Fruit fly (Drosophila melanogaster): ENCODE results near the gene Raf.

The Raf gene

dm6 chrX:2286255-2286654, 9.0 kb upstream of the Raf start:
- TF ChIP-seq vri (GFP tag; optimal IDR thresholded peaks at IDR 0.05) (peak; percentile 19), fkh (GFP tag; optimal IDR thresholded peaks at IDR 0.05) (peak; percentile 38), Eip78C (GFP tag) (peak; percentile 52), CG10631 (GFP tag; optimal IDR thresholded peaks at IDR 0.05) (no peak)

- no peak for TF ChIP-seq CG11762 (GFP tag; optimal IDR thresholded peaks at IDR 0.05; ENCODE audit: insufficient read depth)
- TF ChIP-seq pdm3 (GFP tag; optimal IDR thresholded peaks at IDR 0.05): no peak
- TF ChIP-seq OdsH (GFP tag; optimal IDR thresholded peaks at IDR 0.05): no peak
- peak in 1 of 2 experiments; percentile 8 for TF ChIP-seq ss (GFP tag; optimal IDR thresholded peaks at IDR 0.05)
- TF ChIP-seq Ets96B (tag; optimal IDR thresholded peaks at IDR 0.05): no peak
- no peak for TF ChIP-seq fd85E (GFP tag; optimal IDR thresholded peaks at IDR 0.05)
- peak; percentile 52; the same call in 2 of the 3 replicates for TF ChIP-seq eg (GFP tag; IDR thresholded peaks at IDR 0.05)
- peak; percentile 18 for TF ChIP-seq CG6276 (GFP tag; optimal IDR thresholded peaks at IDR 0.05)
- no peak for TF ChIP-seq Sox102F (GFP tag; optimal IDR thresholded peaks at IDR 0.05)
- no peak for TF ChIP-seq vri (GFP tag; optimal IDR thresholded peaks at IDR 0.05)
- no peak for TF ChIP-seq lz (GFP tag; optimal IDR thresholded peaks at IDR 0.05)
- no peak for TF ChIP-seq fkh (GFP tag; optimal IDR thresholded peaks at IDR 0.05)
- no peak for TF ChIP-seq CG10669 (GFP tag; optimal IDR thresholded peaks at IDR 0.05)
- no peak for TF ChIP-seq CG8319 (GFP tag; optimal IDR thresholded peaks at IDR 0.05)
- TF ChIP-seq fd59A (GFP tag; optimal IDR thresholded peaks at IDR 0.05): no peak
- no peak for TF ChIP-seq svp (GFP tag)
- peak; percentile 31; the same call in 1 of the 2 replicates for TF ChIP-seq CG15336 (GFP tag; IDR thresholded peaks at IDR 0.05)
- no peak for TF ChIP-seq CG1621 (tag; optimal IDR thresholded peaks at IDR 0.05)
- no peak for TF ChIP-seq CG10631 (GFP tag; optimal IDR thresholded peaks at IDR 0.05)
- TF ChIP-seq Lpt (GFP tag; optimal IDR thresholded peaks at IDR 0.05): no peak
- TF ChIP-seq CG6163 (GFP tag; IDR thresholded peaks at IDR 0.05): peak; percentile 48; the same call in 2 of the 3 replicates
- TF ChIP-seq acj6 (GFP tag; optimal IDR thresholded peaks at IDR 0.05): no peak
- 0 out of 3 replicates have a peak, but pooled peaks have one; percentile 42 for TF ChIP-seq CG8119 (GFP tag; IDR thresholded peaks at IDR 0.05)
- no peak for TF ChIP-seq Hr4 (GFP tag; optimal IDR thresholded peaks at IDR 0.05)
- TF ChIP-seq cyc (GFP tag; optimal IDR thresholded peaks at IDR 0.05): no peak
- no peak for TF ChIP-seq CG11294 (GFP tag; IDR thresholded peaks at IDR 0.05)
Observed at dm6 chrX:2286985-2287384, 8.3 kb upstream of the Raf start.

dm6 chrX:2288327-2288726, 6.9 kb upstream of the Raf start:
- TF ChIP-seq CG32006 (GFP tag; optimal IDR thresholded peaks at IDR 0.05): no peak
- TF ChIP-seq acj6 (GFP tag; optimal IDR thresholded peaks at IDR 0.05): no peak
- no peak for TF ChIP-seq fd59A (GFP tag; optimal IDR thresholded peaks at IDR 0.05)
- 0 out of 2 replicates have a peak, but pooled peaks have one; percentile 8 for TF ChIP-seq CG15336 (GFP tag; IDR thresholded peaks at IDR 0.05)
- TF ChIP-seq Sox14 (GFP tag; optimal IDR thresholded peaks at IDR 0.05): peak; percentile 33
- no peak for TF ChIP-seq Eip78C (GFP tag)
- TF ChIP-seq Eip75B (GFP tag; optimal IDR thresholded peaks at IDR 0.05): no peak
- TF ChIP-seq CG16779 (tag; optimal IDR thresholded peaks at IDR 0.05): no peak
- TF ChIP-seq Ets21C (GFP tag; optimal IDR thresholded peaks at IDR 0.05): no peak
- no peak for TF ChIP-seq dac (GFP tag; optimal IDR thresholded peaks at IDR 0.05)
- peak; percentile 47 for TF ChIP-seq CG6854 (GFP tag; optimal IDR thresholded peaks at IDR 0.05)
- TF ChIP-seq CG31627 (GFP tag; optimal IDR thresholded peaks at IDR 0.05): no peak
- no peak for TF ChIP-seq CG11762 (GFP tag; optimal IDR thresholded peaks at IDR 0.05; ENCODE audit: insufficient read depth)
- TF ChIP-seq Eip93F (GFP tag; optimal IDR thresholded peaks at IDR 0.05): peak; percentile 16
- TF ChIP-seq Ets96B (tag; optimal IDR thresholded peaks at IDR 0.05): no peak
- no peak for TF ChIP-seq vri (GFP tag; optimal IDR thresholded peaks at IDR 0.05)
- TF ChIP-seq Blimp-1 (GFP tag; optimal IDR thresholded peaks at IDR 0.05): peak; percentile 9
- no peak for TF ChIP-seq CG9139 (GFP tag; optimal IDR thresholded peaks at IDR 0.05)
- TF ChIP-seq CG7368 (GFP tag; optimal IDR thresholded peaks at IDR 0.05): no peak
- TF ChIP-seq CG6792 (GFP tag; optimal IDR thresholded peaks at IDR 0.05): no peak
- TF ChIP-seq Sox102F (GFP tag; optimal IDR thresholded peaks at IDR 0.05): peak; percentile 16
- TF ChIP-seq CG1621 (tag; optimal IDR thresholded peaks at IDR 0.05): no peak
- TF ChIP-seq CG6163 (GFP tag; IDR thresholded peaks at IDR 0.05): peak; percentile 64; the same call in 2 of the 3 replicates
- peak; percentile 33 for TF ChIP-seq dsx (GFP tag; optimal IDR thresholded peaks at IDR 0.05; ENCODE audit: poor library complexity, severe bottlenecking)
- no peak for TF ChIP-seq Hr38 (GFP tag; optimal IDR thresholded peaks at IDR 0.05)
- peak; percentile 35 for TF ChIP-seq fkh (GFP tag; optimal IDR thresholded peaks at IDR 0.05)
- no peak for TF ChIP-seq CG10631 (GFP tag; optimal IDR thresholded peaks at IDR 0.05)
- TF ChIP-seq Sox15 (GFP tag; optimal IDR thresholded peaks at IDR 0.05): no peak
- no peak for TF ChIP-seq spab (GFP tag; optimal IDR thresholded peaks at IDR 0.05)
- no peak; the same call in 2 of the 3 replicates for TF ChIP-seq CG8119 (GFP tag; IDR thresholded peaks at IDR 0.05)
- no peak for TF ChIP-seq CG6276 (GFP tag; optimal IDR thresholded peaks at IDR 0.05)
- no peak for TF ChIP-seq cyc (GFP tag; optimal IDR thresholded peaks at IDR 0.05)
- TF ChIP-seq eg (GFP tag; IDR thresholded peaks at IDR 0.05): peak; percentile 50; the same call in 1 of the 3 replicates
- no peak for TF ChIP-seq Lpt (GFP tag; optimal IDR thresholded peaks at IDR 0.05)
